Worm (Caenorhabditis elegans) whole organism, L2 larva: ENCODE data around the gene F13D11.4.

Source experiments
- C34F6.9 ChIP-seq: fragments of 150-350 bp; optimal IDR thresholded peaks from 2 replicates; lab custom pipeline; 2014; ENCODE audit warnings: missing biosample characterization, missing genetic modification characterization
- F13H6.1 ChIP-seq: sonication (generic microtip); optimal IDR thresholded peaks from 2 replicates; lab custom pipeline; 2016; ENCODE audit warnings: missing genetic modification characterization, missing compliant biosample characterization
- R02D3.7 ChIP-seq: fragments of 150-350 bp; optimal IDR thresholded peaks from 2 replicates; lab custom pipeline; 2014; ENCODE audit warnings: missing biosample characterization, missing genetic modification characterization
- Y55F3AM.14 ChIP-seq: fragments of 200-800 bp; sonication (Bioruptor generic); optimal IDR thresholded peaks from 2 replicates; lab custom pipeline; 2018; ENCODE audit warnings: mild to moderate bottlenecking, missing genetic modification characterization, missing compliant biosample characterization
- ZK546.5 ChIP-seq: sonication (generic microtip); optimal IDR thresholded peaks from 2 replicates; lab custom pipeline; 2017; ENCODE audit warnings: missing biosample characterization, missing genetic modification characterization
- alr-1 ChIP-seq: fragments of 150-350 bp; optimal IDR thresholded peaks from 2 replicates; lab custom pipeline; 2014; ENCODE audit warnings: missing biosample characterization, missing genetic modification characterization
- aly-2 ChIP-seq: fragments of 150-350 bp; optimal IDR thresholded peaks from 2 replicates; lab custom pipeline; 2014; ENCODE audit warnings: missing biosample characterization, missing genetic modification characterization
- ama-1 ChIP-seq: fragments of 150-350 bp; optimal IDR thresholded peaks from 2 replicates; lab custom pipeline; 2018; ENCODE audit warnings: inconsistent platforms
- blmp-1 ChIP-seq: sonication (generic microtip); optimal IDR thresholded peaks from 2 replicates; lab custom pipeline; 2017; ENCODE audit warnings: missing genetic modification characterization, mild to moderate bottlenecking, missing compliant biosample characterization, antibody characterized with exemption, moderate library complexity; ENCODE audit not compliant: insufficient read depth
- ceh-16 ChIP-seq: fragments of 150-350 bp; optimal IDR thresholded peaks from 2 replicates; lab custom pipeline; 2014; ENCODE audit warnings: missing biosample characterization, missing genetic modification characterization
- ceh-82 ChIP-seq: fragments of 150-350 bp; optimal IDR thresholded peaks from 2 replicates; lab custom pipeline; 2014; ENCODE audit warnings: missing biosample characterization, missing genetic modification characterization
- crh-2 ChIP-seq: sonication (generic microtip); optimal IDR thresholded peaks from 2 replicates; lab custom pipeline; 2017; ENCODE audit warnings: missing biosample characterization, missing genetic modification characterization
- dmd-4 ChIP-seq: sonication (generic microtip); optimal IDR thresholded peaks from 2 replicates; lab custom pipeline; 2017; ENCODE audit warnings: missing biosample characterization, missing genetic modification characterization
- egl-27 ChIP-seq: sonication (generic microtip); optimal IDR thresholded peaks from 3 replicates; lab custom pipeline; 2017; ENCODE audit warnings: missing biosample characterization, missing genetic modification reagents, missing genetic modification characterization
- elt-1 ChIP-seq: fragments of 150-350 bp; optimal IDR thresholded peaks from 2 replicates; lab custom pipeline; 2014; ENCODE audit warnings: missing biosample characterization, missing genetic modification characterization
- elt-3 ChIP-seq: sonication (generic microtip); optimal IDR thresholded peaks from 2 replicates; lab custom pipeline; 2017; ENCODE audit warnings: missing biosample characterization, missing genetic modification characterization
- fos-1 ChIP-seq: fragments of 150-350 bp; optimal IDR thresholded peaks from 2 replicates; lab custom pipeline; 2014; ENCODE audit warnings: missing biosample characterization, missing genetic modification characterization
- gmeb-1 ChIP-seq: fragments of 150-350 bp; optimal IDR thresholded peaks from 2 replicates; lab custom pipeline; 2014; ENCODE audit warnings: missing biosample characterization, missing genetic modification characterization
- lin-11 ChIP-seq: fragments of 150-350 bp; sonication (generic microtip); optimal IDR thresholded peaks from 2 replicates; lab custom pipeline; 2014; ENCODE audit warnings: missing biosample characterization, missing genetic modification characterization, inconsistent platforms, mixed read lengths
- lin-13 ChIP-seq: fragments of 150-350 bp; optimal IDR thresholded peaks from 2 replicates; lab custom pipeline; 2014; ENCODE audit warnings: missing biosample characterization, missing genetic modification reagents, missing genetic modification characterization
- lin-39 ChIP-seq: fragments of 150-350 bp; optimal IDR thresholded peaks from 2 replicates; lab custom pipeline; 2014; ENCODE audit warnings: missing biosample characterization, missing genetic modification reagents, missing genetic modification characterization
- lsy-2 ChIP-seq, 2 experiments: fragments of 150-350 bp in 1 of 2; sonication (generic microtip) in 1 of 2; optimal IDR thresholded peaks; 2 replicates each; lab custom pipeline; 2014 to 2017; ENCODE audit warnings: missing biosample characterization in 2 of 2, missing genetic modification characterization in 2 of 2
- mab-5 ChIP-seq: fragments of 150-350 bp; optimal IDR thresholded peaks from 2 replicates; lab custom pipeline; 2014; ENCODE audit warnings: missing biosample characterization, missing genetic modification characterization
- mbf-1 ChIP-seq: sonication (generic microtip); optimal IDR thresholded peaks from 2 replicates; lab custom pipeline; 2017; ENCODE audit warnings: missing biosample characterization, missing genetic modification characterization
- mdl-1 ChIP-seq, 2 experiments: fragments of 150-350 bp in 1 of 2; sonication (generic microtip) in 1 of 2; optimal IDR thresholded peaks; 2 replicates each; lab custom pipeline; 2017; ENCODE audit warnings: missing biosample characterization in 2 of 2, missing genetic modification characterization in 2 of 2
- nhr-10 ChIP-seq: sonication (generic microtip); optimal IDR thresholded peaks from 2 replicates; lab custom pipeline; 2017; ENCODE audit warnings: missing biosample characterization, missing genetic modification characterization
- nhr-11 ChIP-seq: fragments of 150-350 bp; optimal IDR thresholded peaks from 2 replicates; lab custom pipeline; 2014; ENCODE audit warnings: missing biosample characterization, missing genetic modification characterization
- nhr-12 ChIP-seq: fragments of 150-350 bp; optimal IDR thresholded peaks from 2 replicates; lab custom pipeline; 2014; ENCODE audit warnings: missing biosample characterization, missing genetic modification characterization
- nhr-129 ChIP-seq: fragments of 150-350 bp; optimal IDR thresholded peaks from 2 replicates; lab custom pipeline; 2014; ENCODE audit warnings: missing biosample characterization, missing genetic modification characterization
- nhr-21 ChIP-seq: fragments of 150-350 bp; optimal IDR thresholded peaks from 2 replicates; lab custom pipeline; 2014; ENCODE audit warnings: missing biosample characterization, missing genetic modification characterization
- nhr-23 ChIP-seq: fragments of 150-350 bp; optimal IDR thresholded peaks from 2 replicates; lab custom pipeline; 2014; ENCODE audit warnings: missing biosample characterization, missing genetic modification reagents, missing genetic modification characterization
- nhr-237 ChIP-seq: fragments of 150-350 bp; optimal IDR thresholded peaks from 2 replicates; lab custom pipeline; 2014; ENCODE audit warnings: missing biosample characterization, missing genetic modification characterization
- nhr-25 ChIP-seq: fragments of 150-350 bp; sonication (generic microtip); optimal IDR thresholded peaks from 3 replicates; lab custom pipeline; 2014; ENCODE audit warnings: missing biosample characterization, missing genetic modification characterization
- nhr-6 ChIP-seq: fragments of 150-350 bp; optimal IDR thresholded peaks from 2 replicates; lab custom pipeline; 2014; ENCODE audit warnings: missing biosample characterization, missing genetic modification characterization
- nhr-77 ChIP-seq: fragments of 150-350 bp; optimal IDR thresholded peaks from 2 replicates; lab custom pipeline; 2014; ENCODE audit warnings: missing biosample characterization, missing genetic modification characterization
- peb-1 ChIP-seq: fragments of 150-350 bp; optimal IDR thresholded peaks from 2 replicates; lab custom pipeline; 2014; ENCODE audit warnings: missing biosample characterization, missing genetic modification characterization
- sem-4 ChIP-seq: fragments of 150-350 bp; optimal IDR thresholded peaks from 2 replicates; lab custom pipeline; 2014; ENCODE audit warnings: missing biosample characterization, missing genetic modification reagents, missing genetic modification characterization
- skn-1 ChIP-seq: sonication (generic microtip); optimal IDR thresholded peaks from 2 replicates; lab custom pipeline; 2017; ENCODE audit warnings: missing biosample characterization, missing genetic modification characterization
- sma-3 ChIP-seq: sonication (generic microtip); optimal IDR thresholded peaks from 2 replicates; lab custom pipeline; 2016; ENCODE audit warnings: missing genetic modification reagents, missing genetic modification characterization, missing compliant biosample characterization
- sma-9 ChIP-seq, 2 experiments: fragments of 150-350 bp in 1 of 2; sonication (generic microtip) in 1 of 2; optimal IDR thresholded peaks; 2 replicates each; lab custom pipeline; 2014 to 2016; ENCODE audit warnings: missing genetic modification characterization in 2 of 2, mild to moderate bottlenecking in 1 of 2, missing biosample characterization in 1 of 2, missing compliant biosample characterization in 1 of 2, missing genetic modification reagents in 1 of 2, moderate library complexity in 1 of 2
- snpc-4 ChIP-seq: fragments of 150-350 bp; optimal IDR thresholded peaks from 2 replicates; lab custom pipeline; 2014; ENCODE audit warnings: missing biosample characterization, missing genetic modification characterization
- unc-39 ChIP-seq: fragments of 150-350 bp; optimal IDR thresholded peaks from 2 replicates; lab custom pipeline; 2014; ENCODE audit warnings: missing biosample characterization, missing genetic modification characterization
- unc-55 ChIP-seq: fragments of 150-350 bp; sonication (generic microtip); optimal IDR thresholded peaks from 3 replicates; lab custom pipeline; 2014; ENCODE audit warnings: missing biosample characterization, missing genetic modification reagents, missing genetic modification characterization
- unc-62 ChIP-seq: fragments of 150-350 bp; optimal IDR thresholded peaks from 2 replicates; lab custom pipeline; 2014; ENCODE audit warnings: missing biosample characterization, missing genetic modification reagents, missing genetic modification characterization
- zag-1 ChIP-seq: fragments of 150-350 bp; optimal IDR thresholded peaks from 2 replicates; lab custom pipeline; 2014; ENCODE audit warnings: missing biosample characterization, missing genetic modification characterization
- ztf-1 ChIP-seq: fragments of 200-800 bp; sonication (Bioruptor generic); conservative IDR thresholded peaks from 2 replicates; pipeline ENCODE4 v1.3.6; 2022; ENCODE audit warnings: missing genetic modification characterization, missing compliant biosample characterization
- ztf-11 ChIP-seq: sonication (generic microtip); optimal IDR thresholded peaks from 2 replicates; lab custom pipeline; 2017; ENCODE audit warnings: missing biosample characterization, missing genetic modification characterization
- ztf-4 ChIP-seq: fragments of 150-350 bp; optimal IDR thresholded peaks from 2 replicates; lab custom pipeline; 2014; ENCODE audit warnings: missing biosample characterization, missing genetic modification characterization

Gene F13D11.4

ce11 chrX:5814342-5814741, 20.3 kb downstream of the F13D11.4 start:
- TF ChIP-seq nhr-25 (peak; percentile 17), blmp-1 (tag; lab: Kevin White, UChicago) (peak; percentile 24), nhr-10 (tag; lab: Kevin White, UChicago) (no peak), elt-1 (tag; lab: Kevin White, UChicago) (no peak)

DNA sequence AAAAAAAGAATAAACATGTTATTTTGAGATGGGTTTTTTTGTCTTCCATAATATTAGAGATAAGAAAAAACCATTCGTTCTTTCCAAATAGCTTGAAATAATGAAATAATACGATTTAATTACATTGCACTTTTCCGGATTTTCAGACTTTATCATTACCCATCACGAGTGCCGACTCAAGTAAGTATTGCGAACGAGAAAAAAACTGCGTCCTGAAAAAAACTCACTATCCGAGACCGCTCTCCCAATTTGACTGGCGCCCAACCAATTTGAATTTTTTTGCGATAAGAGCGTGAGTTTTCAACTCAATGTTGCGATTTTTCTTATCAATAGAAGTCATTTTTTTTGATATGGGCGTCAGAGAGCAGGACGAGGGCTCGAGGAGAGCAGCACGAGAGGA, 21.6 kb downstream of the F13D11.4 start:
- TF ChIP-seq ztf-4 (tag; lab: Kevin White, UChicago) (no peak), crh-2 (tag; lab: Kevin White, UChicago) (peak; percentile 23), fos-1 (tag; lab: Kevin White, UChicago) (peak; percentile 54), aly-2 (tag; lab: Kevin White, UChicago) (no peak), F13H6.1 (tag; lab: Kevin White, UChicago) (peak; percentile 37), gmeb-1 (tag; lab: Kevin White, UChicago) (peak; percentile 2)
- TF ChIP-seq, all 48 proteins: peak for 4

ce11 chrX:5811997-5812562, 22.5 kb downstream of the F13D11.4 start:
- TF ChIP-seq elt-3 (tag; lab: Kevin White, UChicago) (no peak), crh-2 (tag; lab: Kevin White, UChicago) (peak; percentile 68), ztf-4 (tag; lab: Kevin White, UChicago) (no peak), unc-55 (GFP tag; lab: Kevin White, UChicago) (peak; percentile 41), R02D3.7 (tag; lab: Kevin White, UChicago) (no peak), sem-4 (tag; lab: Kevin White, UChicago) (peak; percentile 91), ceh-16 (tag; lab: Kevin White, UChicago) (no peak), ZK546.5 (no peak), mdl-1 (tag; optimal IDR thresholded peaks at IDR 0.05; lab: Kevin White, UChicago) (peak; percentile 68 to 81), lsy-2 (tag; optimal IDR thresholded peaks at IDR 0.05; lab: Kevin White, UChicago) (peak in 1 of 2 experiments; percentile 76), alr-1 (tag; lab: Kevin White, UChicago) (no peak), ama-1 (no peak), nhr-25 (no peak), lin-13 (GFP tag; lab: Kevin White, UChicago) (peak; percentile 3), lin-11 (peak; percentile 47), F13H6.1 (tag; lab: Kevin White, UChicago) (peak; percentile 100), gmeb-1 (tag; lab: Kevin White, UChicago) (no peak), skn-1 (tag; lab: Kevin White, UChicago) (no peak), aly-2 (tag; lab: Kevin White, UChicago) (no peak), egl-27 (tag; lab: Kevin White, UChicago) (peak; percentile 76), fos-1 (tag; lab: Kevin White, UChicago) (peak; percentile 49), zag-1 (tag; lab: Kevin White, UChicago) (peak; percentile 63), unc-62 (GFP tag; lab: Kevin White, UChicago) (peak; percentile 20), peb-1 (tag; lab: Kevin White, UChicago) (peak; percentile 94), sma-9 (GFP tag; optimal IDR thresholded peaks at IDR 0.05; lab: Kevin White, UChicago) (peak; percentile 87), sma-9 (tag; optimal IDR thresholded peaks at IDR 0.05; lab: Kevin White, UChicago) (no peak), nhr-77 (tag; lab: Kevin White, UChicago) (no peak), mab-5 (tag; lab: Kevin White, UChicago) (no peak), ztf-11 (tag; lab: Kevin White, UChicago) (no peak), nhr-129 (peak; percentile 46), nhr-23 (tag; lab: Kevin White, UChicago) (no peak), dmd-4 (tag; lab: Kevin White, UChicago) (no peak), ceh-82 (tag; lab: Kevin White, UChicago) (no peak), C34F6.9 (tag; lab: Kevin White, UChicago) (peak; percentile 51), nhr-10 (tag; lab: Kevin White, UChicago) (no peak), nhr-237 (tag; lab: Kevin White, UChicago) (no peak), unc-39 (tag; lab: Kevin White, UChicago) (no peak), blmp-1 (tag; lab: Kevin White, UChicago) (no peak), mbf-1 (tag; lab: Kevin White, UChicago) (no peak), nhr-21 (tag; lab: Kevin White, UChicago) (peak; percentile 83), nhr-11 (tag; lab: Kevin White, UChicago) (no peak), nhr-6 (no peak), ztf-1 (GFP tag; lab: Robert Waterston, UW) (no peak), elt-1 (tag; lab: Kevin White, UChicago) (no peak), lin-39 (tag; lab: Kevin White, UChicago) (peak; percentile 66), Y55F3AM.14 (GFP tag; lab: Kevin White, UChicago) (peak; percentile 98), sma-3 (GFP tag; lab: Kevin White, UChicago) (peak; percentile 58), nhr-12 (tag; lab: Kevin White, UChicago) (no peak), snpc-4 (tag; lab: Kevin White, UChicago) (no peak)
